Fruit fly (Drosophila melanogaster): Measurements from ENCODE around the gene AANATL7.

Gene AANATL7

dm6 chrX:2546664-2547487 is 33.9 kb upstream of the AANATL7 start:
- TF ChIP-seq pan (optimal IDR thresholded peaks at IDR 0.05): no peak
- no peak for TF ChIP-seq EcR (GFP tag; optimal IDR thresholded peaks at IDR 0.05)
- no peak for TF ChIP-seq Dll (optimal IDR thresholded peaks at IDR 0.05)
- TF ChIP-seq usp (GFP tag; optimal IDR thresholded peaks at IDR 0.05): no peak
- TF ChIP-seq CG8478 (optimal IDR thresholded peaks at IDR 0.05): no peak
- no peak for TF ChIP-seq psq (optimal IDR thresholded peaks at IDR 0.05)

- TF ChIP-seq EcR (GFP tag; optimal IDR thresholded peaks at IDR 0.05) (no peak), pan (optimal IDR thresholded peaks at IDR 0.05) (no peak), Dll (optimal IDR thresholded peaks at IDR 0.05) (no peak), CG8478 (optimal IDR thresholded peaks at IDR 0.05) (no peak), usp (GFP tag; optimal IDR thresholded peaks at IDR 0.05) (no peak), psq (optimal IDR thresholded peaks at IDR 0.05) (no peak)
Measured at dm6 chrX:2551906-2552305, 28.9 kb upstream of the AANATL7 start, which contains the start of gene Pdfr. Gene Pdfr, plus strand, starts transcription at chrX:2552206.

- TF ChIP-seq pan (optimal IDR thresholded peaks at IDR 0.05): no peak
- TF ChIP-seq psq (optimal IDR thresholded peaks at IDR 0.05): no peak
- no peak for TF ChIP-seq CG8478 (optimal IDR thresholded peaks at IDR 0.05)
- TF ChIP-seq EcR (GFP tag; optimal IDR thresholded peaks at IDR 0.05): no peak
- no peak for TF ChIP-seq Dll (optimal IDR thresholded peaks at IDR 0.05)
- TF ChIP-seq usp (GFP tag; optimal IDR thresholded peaks at IDR 0.05): no peak
Measured at dm6 chrX:2553862-2554261, 26.9 kb upstream of the AANATL7 start.

dm6 chrX:2581793-2582503 is 1.2 kb downstream of the AANATL7 start:
- TF ChIP-seq Dll (optimal IDR thresholded peaks at IDR 0.05) (no peak), psq (optimal IDR thresholded peaks at IDR 0.05) (no peak), EcR (GFP tag; optimal IDR thresholded peaks at IDR 0.05) (no peak)

- TF ChIP-seq CG8478 (optimal IDR thresholded peaks at IDR 0.05) (no peak), usp (GFP tag; optimal IDR thresholded peaks at IDR 0.05) (no peak), pan (optimal IDR thresholded peaks at IDR 0.05) (no peak)
Measured at dm6 chrX:2585055-2585715, 4.4 kb downstream of the AANATL7 start, which contains the start of gene CG13760. Gene CG13760, minus strand, starts transcription at chrX:2585699.

- TF ChIP-seq CG8478 (optimal IDR thresholded peaks at IDR 0.05) (no peak), Dll (optimal IDR thresholded peaks at IDR 0.05) (no peak), pan (optimal IDR thresholded peaks at IDR 0.05) (no peak), EcR (GFP tag; optimal IDR thresholded peaks at IDR 0.05) (no peak), psq (optimal IDR thresholded peaks at IDR 0.05) (no peak), usp (GFP tag; optimal IDR thresholded peaks at IDR 0.05) (no peak)
Measured at dm6 chrX:2585716-2586082, 4.9 kb downstream of the AANATL7 start, which contains the start of gene wds. Gene wds, plus strand, starts transcription at chrX:2585980.

- TF ChIP-seq CG8478 (optimal IDR thresholded peaks at IDR 0.05) (no peak), Dll (optimal IDR thresholded peaks at IDR 0.05) (peak; percentile 67)
Measured at dm6 chrX:2588415-2589411, 8.0 kb downstream of the AANATL7 start, which contains the start of gene egh. Gene egh, plus strand, starts transcription at chrX:2588503.

- TF ChIP-seq pan (optimal IDR thresholded peaks at IDR 0.05) (no peak), Dll (optimal IDR thresholded peaks at IDR 0.05) (no peak), usp (GFP tag; optimal IDR thresholded peaks at IDR 0.05) (no peak), EcR (GFP tag; optimal IDR thresholded peaks at IDR 0.05) (no peak), CG8478 (optimal IDR thresholded peaks at IDR 0.05) (no peak), psq (optimal IDR thresholded peaks at IDR 0.05) (no peak)
Measured at dm6 chrX:2589446-2590038, 8.8 kb downstream of the AANATL7 start.

dm6 chrX:2590607-2591006 is 9.8 kb downstream of the AANATL7 start:
- TF ChIP-seq EcR (GFP tag; optimal IDR thresholded peaks at IDR 0.05) (no peak), psq (optimal IDR thresholded peaks at IDR 0.05) (no peak), usp (GFP tag; optimal IDR thresholded peaks at IDR 0.05) (no peak), pan (optimal IDR thresholded peaks at IDR 0.05) (no peak), CG8478 (optimal IDR thresholded peaks at IDR 0.05) (no peak), Dll (optimal IDR thresholded peaks at IDR 0.05) (no peak)

- no peak for TF ChIP-seq psq (optimal IDR thresholded peaks at IDR 0.05)
- TF ChIP-seq Dll (optimal IDR thresholded peaks at IDR 0.05): no peak
- TF ChIP-seq EcR (GFP tag; optimal IDR thresholded peaks at IDR 0.05): no peak
- TF ChIP-seq CG8478 (optimal IDR thresholded peaks at IDR 0.05): no peak
- TF ChIP-seq usp (GFP tag; optimal IDR thresholded peaks at IDR 0.05): no peak
- TF ChIP-seq pan (optimal IDR thresholded peaks at IDR 0.05): no peak
Measured at dm6 chrX:2591315-2591999, 10.7 kb downstream of the AANATL7 start.
